Worm (Caenorhabditis elegans): ENCODE measurements around the gene srh-235.

The srh-235 gene

DNA sequence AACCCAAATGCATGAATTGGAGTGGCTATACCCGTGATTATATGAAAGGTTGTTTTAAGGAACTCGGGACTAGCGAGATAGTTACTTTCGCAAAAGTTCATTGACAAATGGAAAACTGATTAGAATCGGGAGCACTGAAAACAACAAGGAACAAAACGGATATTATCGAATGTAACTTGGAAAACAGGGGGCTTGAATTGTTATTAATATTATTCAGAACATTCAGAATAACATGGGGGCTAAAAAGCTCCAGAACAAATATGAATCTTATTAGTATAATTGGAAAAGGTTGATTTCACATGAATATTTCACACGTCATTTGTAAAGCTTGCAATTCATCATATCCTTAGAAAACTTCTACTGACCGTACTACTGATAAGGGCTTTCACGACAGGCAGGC is at the start of gene srh-235:
Gene srh-235, minus strand, starts transcription at position 101 of the 400 bp plus-strand sequence.
- no peak for TF ChIP-seq hlh-1 (tag; optimal IDR thresholded peaks at IDR 0.05)
- no peak for TF ChIP-seq flh-1 (GFP tag; optimal IDR thresholded peaks at IDR 0.05)
- no peak for TF ChIP-seq nhr-76 (tag; optimal IDR thresholded peaks at IDR 0.05)
- TF ChIP-seq elt-3 (tag; optimal IDR thresholded peaks at IDR 0.05), result no peak
- TF ChIP-seq M03D4.4 (tag; optimal IDR thresholded peaks at IDR 0.05), result no peak
- TF ChIP-seq lsy-2 (tag; optimal IDR thresholded peaks at IDR 0.05), result no peak
- no peak for TF ChIP-seq zip-8 (tag; optimal IDR thresholded peaks at IDR 0.05)

DNA sequence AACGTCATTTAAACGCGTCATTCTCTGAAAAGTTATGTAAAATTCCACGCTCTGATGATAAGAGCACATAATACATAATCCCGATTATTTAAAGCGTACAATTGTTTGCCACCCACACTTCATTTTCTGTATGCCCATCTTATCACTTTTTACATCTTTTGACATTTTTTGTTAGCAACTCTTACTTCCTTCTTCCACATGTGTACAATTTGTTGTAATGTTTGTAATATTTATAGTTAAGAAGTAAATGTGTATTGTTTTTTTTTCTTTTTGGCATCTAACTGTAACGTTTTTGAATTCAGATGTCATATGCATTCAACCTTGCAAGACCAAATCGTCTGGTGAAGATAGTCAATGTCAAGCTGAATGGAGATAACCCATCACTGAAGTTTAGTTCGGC is 49.3 kb upstream of the srh-235 start, which contains the start of gene fbxa-136:
Gene fbxa-136, plus strand, starts transcription at position 301 of the 400 bp plus-strand sequence.
- TF ChIP-seq lin-32 (GFP tag; optimal IDR thresholded peaks at IDR 0.05), result no peak
- TF ChIP-seq M03D4.4 (tag; optimal IDR thresholded peaks at IDR 0.05), result no peak
- no peak for TF ChIP-seq nhr-237 (tag; optimal IDR thresholded peaks at IDR 0.05)
- no peak for TF ChIP-seq tbx-8 (GFP tag; optimal IDR thresholded peaks at IDR 0.05)
- TF ChIP-seq sem-2 (GFP tag; optimal IDR thresholded peaks at IDR 0.05), result no peak
- TF ChIP-seq lsy-2 (tag; optimal IDR thresholded peaks at IDR 0.05), result no peak
- no peak for TF ChIP-seq unc-62 (GFP tag; optimal IDR thresholded peaks at IDR 0.05)

DNA sequence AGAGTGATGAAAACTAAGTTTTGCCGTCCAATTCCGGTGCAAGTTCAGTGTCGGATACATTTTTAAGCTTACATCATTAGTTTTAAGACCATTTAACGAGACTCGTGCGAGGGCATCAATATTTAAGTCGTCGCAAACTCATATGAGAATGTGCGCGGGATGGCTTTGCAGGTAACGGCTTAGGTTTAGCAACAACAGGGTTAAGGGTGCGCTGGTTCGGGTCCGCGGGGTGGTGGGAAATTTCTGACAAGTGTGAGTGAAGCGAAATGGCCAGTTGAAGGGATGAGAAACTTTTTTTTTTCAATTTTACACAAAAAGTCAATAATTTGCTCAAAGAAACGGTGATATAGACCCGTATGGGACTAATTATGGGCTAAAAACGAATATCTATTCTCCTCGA is 42.4 kb upstream of the srh-235 start:
- no peak for TF ChIP-seq cnd-1 (tag; optimal IDR thresholded peaks at IDR 0.05)
- TF ChIP-seq bed-3 (GFP tag; optimal IDR thresholded peaks at IDR 0.05), result no peak
- no peak for TF ChIP-seq ham-2 (GFP tag; optimal IDR thresholded peaks at IDR 0.05)
- no peak for TF ChIP-seq snpc-4 (tag; optimal IDR thresholded peaks at IDR 0.05)
- no peak for TF ChIP-seq nhr-28 (tag; optimal IDR thresholded peaks at IDR 0.05)
- no peak for TF ChIP-seq pha-4 (tag; optimal IDR thresholded peaks at IDR 0.05)
- no peak for TF ChIP-seq nhr-76 (tag; optimal IDR thresholded peaks at IDR 0.05)
- TF ChIP-seq blmp-1 (tag; optimal IDR thresholded peaks at IDR 0.05), result no peak
- no peak for TF ChIP-seq lin-13 (tag; optimal IDR thresholded peaks at IDR 0.05)
- TF ChIP-seq ceh-39 (tag; optimal IDR thresholded peaks at IDR 0.05), result no peak
- TF ChIP-seq drap-1 (GFP tag; optimal IDR thresholded peaks at IDR 0.05), result no peak

DNA sequence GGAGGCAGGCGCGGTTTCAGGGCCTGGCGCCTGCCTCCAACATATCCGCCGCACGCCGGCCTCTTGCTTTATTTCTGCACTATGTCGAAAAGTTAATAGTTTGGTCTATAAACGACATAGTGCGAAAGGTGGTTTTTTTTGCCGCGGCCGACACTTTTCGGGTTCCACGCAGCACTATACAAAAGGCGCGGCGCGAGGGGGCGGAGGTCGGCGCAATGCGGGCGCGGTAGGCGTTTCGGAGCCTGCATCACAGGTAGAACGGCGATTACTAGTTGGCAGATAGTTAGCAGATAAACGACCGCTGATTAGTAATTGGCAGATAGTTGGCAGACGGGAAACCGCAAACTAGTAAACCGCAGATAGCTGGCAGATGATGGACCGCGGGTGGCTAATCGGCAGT is 41.3 kb upstream of the srh-235 start:
- TF ChIP-seq mls-2 (tag; optimal IDR thresholded peaks at IDR 0.05), result no peak
- TF ChIP-seq lin-32 (GFP tag; optimal IDR thresholded peaks at IDR 0.05), result no peak
- TF ChIP-seq hlh-1 (tag; optimal IDR thresholded peaks at IDR 0.05), result no peak
- TF ChIP-seq unc-62 (GFP tag; optimal IDR thresholded peaks at IDR 0.05), result no peak
- TF ChIP-seq nhr-12 (tag; optimal IDR thresholded peaks at IDR 0.05), result no peak
- no peak for TF ChIP-seq tbx-8 (GFP tag; optimal IDR thresholded peaks at IDR 0.05)
- TF ChIP-seq mep-1 (tag; optimal IDR thresholded peaks at IDR 0.05), result no peak
- no peak for TF ChIP-seq nhr-28 (tag; optimal IDR thresholded peaks at IDR 0.05)
- TF ChIP-seq drap-1 (GFP tag; optimal IDR thresholded peaks at IDR 0.05), result no peak
- TF ChIP-seq ceh-83 (GFP tag; optimal IDR thresholded peaks at IDR 0.05), result no peak
- TF ChIP-seq ceh-43 (GFP tag; optimal IDR thresholded peaks at IDR 0.05), result no peak
- no peak for TF ChIP-seq nhr-237 (tag; optimal IDR thresholded peaks at IDR 0.05)
- no peak for TF ChIP-seq unc-39 (tag; optimal IDR thresholded peaks at IDR 0.05)
- no peak for TF ChIP-seq nhr-2 (tag; optimal IDR thresholded peaks at IDR 0.05)

DNA sequence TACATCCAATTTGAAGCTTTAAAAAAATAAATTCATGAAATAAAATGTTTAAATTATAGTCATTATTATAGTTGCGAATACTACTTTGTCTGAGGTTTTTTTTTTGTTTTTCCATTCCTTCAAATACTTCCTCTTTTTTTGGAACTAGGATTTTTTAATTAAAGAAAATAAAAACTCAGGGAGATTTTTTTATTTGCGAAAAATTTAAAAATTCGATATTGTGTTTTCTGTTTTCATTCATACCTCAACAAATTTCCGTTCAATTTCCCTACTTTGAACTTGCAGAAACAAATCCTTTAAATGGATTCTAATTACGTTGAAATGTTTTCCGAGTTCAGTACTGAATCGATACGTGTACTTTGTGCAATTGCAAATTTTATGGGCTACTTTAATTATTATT is 37.0 kb upstream of the srh-235 start, which contains the start of gene srw-32:
Gene srw-32, plus strand, starts transcription at position 301 of the 400 bp plus-strand sequence.
- no peak for TF ChIP-seq ceh-83 (GFP tag; optimal IDR thresholded peaks at IDR 0.05)

DNA sequence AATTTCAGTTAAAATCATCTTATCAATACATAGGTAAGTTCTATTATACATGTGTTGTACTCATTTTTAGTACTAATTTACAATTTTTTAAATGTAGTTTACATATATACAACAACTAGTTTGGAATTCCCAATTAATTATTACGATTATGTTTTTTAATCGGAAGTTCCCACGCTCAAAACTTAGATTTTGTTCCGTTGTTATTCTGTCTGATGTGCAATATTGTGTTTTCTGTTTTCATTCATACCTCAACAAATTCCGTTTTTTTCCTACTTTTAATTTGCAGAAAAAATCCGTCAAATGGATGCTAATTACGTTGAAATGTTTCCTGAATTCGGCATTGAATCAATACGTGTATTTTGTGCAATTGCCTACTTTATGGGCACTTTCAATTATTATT is 34.8 kb upstream of the srh-235 start, which contains the start of gene srw-31:
Gene srw-31, plus strand, starts transcription at position 301 of the 400 bp plus-strand sequence.
- no peak for TF ChIP-seq nhr-2 (tag; optimal IDR thresholded peaks at IDR 0.05)
- no peak for TF ChIP-seq sem-2 (GFP tag; optimal IDR thresholded peaks at IDR 0.05)
- TF ChIP-seq drap-1 (GFP tag; optimal IDR thresholded peaks at IDR 0.05), result no peak
- no peak for TF ChIP-seq mab-5 (tag; optimal IDR thresholded peaks at IDR 0.05)
- TF ChIP-seq tbx-8 (GFP tag; optimal IDR thresholded peaks at IDR 0.05), result no peak
- no peak for TF ChIP-seq lin-13 (tag; optimal IDR thresholded peaks at IDR 0.05)
- TF ChIP-seq bed-3 (GFP tag; optimal IDR thresholded peaks at IDR 0.05), result no peak
- no peak for TF ChIP-seq nhr-28 (tag; optimal IDR thresholded peaks at IDR 0.05)
- TF ChIP-seq ham-2 (GFP tag; optimal IDR thresholded peaks at IDR 0.05), result no peak
- no peak for TF ChIP-seq elt-1 (tag; optimal IDR thresholded peaks at IDR 0.05; ENCODE audit: borderline replicate concordance, insufficient read depth)
- TF ChIP-seq ceh-39 (tag; optimal IDR thresholded peaks at IDR 0.05), result no peak
- no peak for TF ChIP-seq ceh-43 (GFP tag; optimal IDR thresholded peaks at IDR 0.05)
- TF ChIP-seq zip-8 (tag; optimal IDR thresholded peaks at IDR 0.05), result no peak
